Worm (Caenorhabditis elegans) whole organism, midembryonic: Measurements from ENCODE around the gene sna-3.

Experiments
- T22C8.4 ChIP-seq: fragments of 200-800 bp; sonication (Bioruptor generic); IDR thresholded peaks from 2 replicates; pipeline ENCODE4 v1.3.6; 2022; ENCODE audit warnings: missing genetic modification characterization, missing compliant biosample characterization
- cog-1 ChIP-seq: sonication (generic microtip); optimal IDR thresholded peaks from 2 replicates; lab custom pipeline; 2016; ENCODE audit warnings: missing genetic modification characterization, missing compliant biosample characterization
- flt-1 ChIP-seq: fragments of 200-800 bp; sonication (Bioruptor generic); IDR thresholded peaks from 2 replicates; pipeline ENCODE4 v1.3.6; 2022; ENCODE audit warnings: missing genetic modification characterization, missing compliant biosample characterization
- klf-2 ChIP-seq: fragments of 200-800 bp; sonication (Bioruptor generic); conservative IDR thresholded peaks from 2 replicates; pipeline ENCODE4 v1.3.6; 2022; ENCODE audit warnings: missing genetic modification reagents, missing genetic modification characterization, missing compliant biosample characterization
- med-1 ChIP-seq: sonication (generic microtip); optimal IDR thresholded peaks from 2 replicates; lab custom pipeline; 2017; ENCODE audit warnings: missing genetic modification characterization, mild to moderate bottlenecking, missing compliant biosample characterization, antibody characterized with exemption, missing genetic modification reagents; ENCODE audit not compliant: insufficient read depth
- ref-1 ChIP-seq: fragments of 200-800 bp; sonication (Bioruptor generic); conservative IDR thresholded peaks from 2 replicates; pipeline ENCODE4 v1.3.6; 2022; ENCODE audit warnings: missing genetic modification reagents, missing genetic modification characterization, missing compliant biosample characterization
- tab-1 ChIP-seq: fragments of 200-800 bp; sonication (Bioruptor generic); IDR thresholded peaks from 2 replicates; pipeline ENCODE4 v1.3.6; 2022; ENCODE audit warnings: missing genetic modification characterization, missing compliant biosample characterization
- ztf-23 ChIP-seq: fragments of 200-800 bp; sonication (Bioruptor generic); IDR thresholded peaks from 2 replicates; pipeline ENCODE4 v1.3.6; 2022; ENCODE audit warnings: missing genetic modification reagents, missing genetic modification characterization, missing compliant biosample characterization
- ztf-29 ChIP-seq: fragments of 200-800 bp; sonication (Bioruptor generic); IDR thresholded peaks from 2 replicates; pipeline ENCODE4 v1.3.6; 2022; ENCODE audit warnings: missing genetic modification reagents, missing genetic modification characterization, missing compliant biosample characterization

The sna-3 gene

DNA sequence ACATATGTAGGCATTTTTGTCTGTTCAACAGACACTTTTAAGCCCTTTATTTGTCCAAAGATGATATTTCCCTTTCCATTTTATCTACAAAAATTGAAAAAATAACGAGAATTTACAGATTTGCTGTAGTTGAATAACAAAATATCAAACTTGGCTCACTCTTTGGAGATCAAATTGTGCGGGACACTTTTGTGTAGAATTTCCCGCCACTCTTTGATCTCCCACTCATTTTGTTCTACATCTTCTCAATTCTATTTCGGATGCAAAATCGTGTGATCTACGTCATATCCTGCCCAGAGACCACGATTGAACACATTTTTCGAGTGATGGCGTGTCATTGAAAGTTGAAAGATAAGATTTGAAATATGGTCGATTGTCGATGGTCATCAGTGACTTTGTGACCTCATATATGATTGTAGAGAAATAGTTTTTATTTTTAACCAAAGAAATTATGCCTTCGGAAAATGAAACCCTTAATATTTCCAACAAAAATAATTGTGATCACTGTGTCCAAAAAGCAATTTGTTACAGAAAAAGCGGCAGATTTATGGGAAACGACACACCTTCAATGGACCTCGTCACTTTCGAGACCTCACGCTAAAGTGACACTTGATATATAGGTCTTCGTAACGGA, 10.9 kb upstream of the sna-3 start, which contains the start of gene hot-4:
Gene hot-4, plus strand, starts transcription at position 584 of the 634 bp plus-strand sequence.
- no peak for TF ChIP-seq med-1 (GFP tag; lab: Kevin White, UChicago)
- TF ChIP-seq flt-1 (GFP tag; lab: Robert Waterston, UW): no peak
- no peak for TF ChIP-seq klf-2 (GFP tag; lab: Robert Waterston, UW)
- TF ChIP-seq T22C8.4 (GFP tag; lab: Robert Waterston, UW): no peak
- TF ChIP-seq cog-1 (tag; lab: Kevin White, UChicago): no peak
- no peak for TF ChIP-seq ztf-29
- TF ChIP-seq tab-1: no peak
- TF ChIP-seq ztf-23 (GFP tag; lab: Robert Waterston, UW): no peak
- TF ChIP-seq ref-1 (GFP tag; lab: Robert Waterston, UW): no peak

DNA sequence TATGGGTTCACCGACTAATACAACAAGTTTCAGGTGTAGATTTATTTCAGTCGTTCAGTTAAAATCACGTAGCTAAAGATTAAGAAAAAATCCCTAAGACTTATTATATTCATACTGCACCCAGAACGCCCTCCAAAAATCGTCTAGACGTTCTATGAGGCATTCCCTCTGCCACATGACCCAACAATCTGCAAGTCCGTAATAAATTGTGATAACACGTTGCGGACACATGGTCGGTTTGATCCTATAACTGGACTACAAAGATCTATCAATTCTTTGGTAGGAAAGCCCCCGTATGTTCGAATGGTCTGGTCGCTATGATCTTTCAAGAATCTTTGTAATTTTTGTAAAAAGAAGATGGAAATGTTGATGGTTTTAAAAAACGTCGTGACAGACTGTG, 9.9 kb upstream of the sna-3 start:
- no peak for TF ChIP-seq flt-1 (GFP tag; lab: Robert Waterston, UW)
- TF ChIP-seq klf-2 (GFP tag; lab: Robert Waterston, UW): no peak
- TF ChIP-seq T22C8.4 (GFP tag; lab: Robert Waterston, UW): no peak
- no peak for TF ChIP-seq ztf-29
- no peak for TF ChIP-seq med-1 (GFP tag; lab: Kevin White, UChicago)
- TF ChIP-seq ref-1 (GFP tag; lab: Robert Waterston, UW): no peak
- TF ChIP-seq cog-1 (tag; lab: Kevin White, UChicago): no peak
- TF ChIP-seq ztf-23 (GFP tag; lab: Robert Waterston, UW): no peak
- TF ChIP-seq tab-1: no peak

DNA sequence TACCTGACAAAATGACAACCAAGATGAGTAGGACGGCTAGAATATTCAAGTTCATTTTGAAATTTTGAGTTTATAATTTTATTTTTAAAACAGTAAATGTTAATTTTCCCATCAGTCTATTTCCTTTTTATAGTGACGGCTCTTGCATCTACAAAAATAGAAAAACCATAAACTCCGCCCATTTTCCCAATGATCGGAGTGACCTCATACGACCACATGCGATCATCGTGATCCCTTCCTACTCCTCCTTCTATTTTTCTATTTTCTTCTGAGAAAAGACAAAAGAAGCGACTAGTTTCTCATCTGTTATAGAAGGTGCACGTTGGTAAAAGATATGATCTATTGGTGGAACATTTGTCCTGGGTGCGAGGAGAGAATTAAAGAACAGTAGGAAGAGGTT, 9.5 kb upstream of the sna-3 start, which contains the start of gene C23G10.11:
Gene C23G10.11, minus strand, starts transcription at position 101 of the 400 bp plus-strand sequence.
- no peak for TF ChIP-seq klf-2 (GFP tag; lab: Robert Waterston, UW)
- no peak for TF ChIP-seq tab-1
- no peak for TF ChIP-seq cog-1 (tag; lab: Kevin White, UChicago)
- no peak for TF ChIP-seq ztf-29
- TF ChIP-seq ref-1 (GFP tag; lab: Robert Waterston, UW): no peak
- TF ChIP-seq med-1 (GFP tag; lab: Kevin White, UChicago): no peak
- no peak for TF ChIP-seq flt-1 (GFP tag; lab: Robert Waterston, UW)
- no peak for TF ChIP-seq T22C8.4 (GFP tag; lab: Robert Waterston, UW)
- no peak for TF ChIP-seq ztf-23 (GFP tag; lab: Robert Waterston, UW)

DNA sequence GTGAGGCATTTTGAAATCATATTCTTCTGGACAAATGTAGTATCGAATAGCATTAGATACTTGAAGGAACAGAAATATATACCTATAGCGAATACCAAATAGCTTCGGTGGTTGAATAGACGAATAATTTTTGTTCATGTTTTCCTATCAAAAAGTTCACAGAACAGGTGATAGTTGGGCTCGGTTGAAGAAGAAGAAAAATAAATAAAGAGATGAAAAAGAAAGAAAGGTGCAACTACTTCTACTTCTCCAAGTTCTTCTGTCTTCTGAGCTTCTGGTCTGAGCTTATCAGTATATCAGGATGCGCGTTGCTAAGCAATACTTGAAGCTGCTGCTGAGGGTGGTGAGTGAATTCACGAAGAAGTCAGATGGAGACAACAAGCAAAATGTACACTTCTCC, 7.9 kb upstream of the sna-3 start, which contains the start of gene C23G10.10:
Gene C23G10.10, minus strand, starts transcription at position 101 of the 400 bp plus-strand sequence.
- TF ChIP-seq med-1 (GFP tag; lab: Kevin White, UChicago) (no peak), tab-1 (no peak), ref-1 (GFP tag; lab: Robert Waterston, UW) (no peak), ztf-29 (no peak), klf-2 (GFP tag; lab: Robert Waterston, UW) (no peak), cog-1 (tag; lab: Kevin White, UChicago) (no peak), ztf-23 (GFP tag; lab: Robert Waterston, UW) (no peak), flt-1 (GFP tag; lab: Robert Waterston, UW) (no peak), T22C8.4 (GFP tag; lab: Robert Waterston, UW) (no peak)

- TF ChIP-seq ztf-23 (GFP tag; lab: Robert Waterston, UW): no peak
- no peak for TF ChIP-seq klf-2 (GFP tag; lab: Robert Waterston, UW)
- no peak for TF ChIP-seq ref-1 (GFP tag; lab: Robert Waterston, UW)
- no peak for TF ChIP-seq T22C8.4 (GFP tag; lab: Robert Waterston, UW)
- no peak for TF ChIP-seq tab-1
- no peak for TF ChIP-seq ztf-29
- no peak for TF ChIP-seq cog-1 (tag; lab: Kevin White, UChicago)
- TF ChIP-seq flt-1 (GFP tag; lab: Robert Waterston, UW): no peak
- TF ChIP-seq med-1 (GFP tag; lab: Kevin White, UChicago): no peak
Observed at ce11 chrIII:6210215-6210822, 4.3 kb upstream of the sna-3 start.

ce11 chrIII:6208984-6209383, 3.0 kb upstream of the sna-3 start, which contains the start of gene C23G10.1:
Gene C23G10.1, plus strand, starts transcription at chrIII:6209284.
- no peak for TF ChIP-seq ztf-29
- no peak for TF ChIP-seq cog-1 (tag; lab: Kevin White, UChicago)
- no peak for TF ChIP-seq ref-1 (GFP tag; lab: Robert Waterston, UW)
- TF ChIP-seq klf-2 (GFP tag; lab: Robert Waterston, UW): no peak
- no peak for TF ChIP-seq ztf-23 (GFP tag; lab: Robert Waterston, UW)
- no peak for TF ChIP-seq med-1 (GFP tag; lab: Kevin White, UChicago)
- no peak for TF ChIP-seq flt-1 (GFP tag; lab: Robert Waterston, UW)
- no peak for TF ChIP-seq T22C8.4 (GFP tag; lab: Robert Waterston, UW)
- no peak for TF ChIP-seq tab-1

DNA sequence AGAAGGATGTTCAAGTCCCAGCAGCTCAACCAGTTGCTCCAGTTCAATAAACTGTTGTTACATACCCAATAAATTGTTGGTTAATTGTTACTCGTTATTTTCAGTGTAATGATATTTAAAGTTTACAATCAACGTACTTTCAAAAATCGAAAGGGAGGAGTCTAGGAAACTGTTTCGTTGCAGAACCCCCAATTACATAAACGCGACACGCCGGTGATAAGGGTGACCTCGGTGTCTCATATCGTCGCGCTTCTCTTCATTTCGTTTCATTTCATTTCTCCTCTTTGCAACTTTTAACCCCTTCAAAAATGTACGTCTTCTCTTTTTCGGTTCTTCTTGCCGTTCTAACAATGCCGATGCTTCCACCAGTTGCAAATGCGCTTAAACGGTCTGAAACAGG, 1.9 kb upstream of the sna-3 start, which contains the start of gene C23G10.2:
Gene C23G10.2, plus strand, starts transcription at position 184 of the 400 bp plus-strand sequence.
- TF ChIP-seq flt-1 (GFP tag; lab: Robert Waterston, UW) (no peak), ref-1 (GFP tag; lab: Robert Waterston, UW) (no peak), ztf-23 (GFP tag; lab: Robert Waterston, UW) (no peak), klf-2 (GFP tag; lab: Robert Waterston, UW) (no peak), med-1 (GFP tag; lab: Kevin White, UChicago) (no peak), T22C8.4 (GFP tag; lab: Robert Waterston, UW) (no peak), cog-1 (tag; lab: Kevin White, UChicago) (no peak), tab-1 (no peak), ztf-29 (no peak)

DNA sequence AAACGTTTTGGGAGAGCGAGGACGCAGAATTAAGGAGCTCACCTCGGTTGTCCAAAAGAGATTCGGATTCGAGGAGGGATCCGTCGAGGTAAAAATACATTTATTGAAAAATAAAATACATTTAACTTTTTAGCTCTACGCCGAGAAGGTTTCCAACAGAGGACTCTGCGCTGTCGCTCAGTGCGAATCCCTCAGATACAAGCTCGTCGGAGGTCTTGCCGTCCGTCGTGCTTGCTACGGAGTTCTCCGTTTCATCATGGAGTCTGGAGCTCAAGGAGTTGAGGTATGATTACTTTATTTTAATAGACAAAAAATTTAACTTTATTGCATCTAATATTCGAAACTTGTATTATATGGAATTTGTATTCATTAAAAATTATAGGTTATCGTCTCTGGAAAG, 1.0 kb upstream of the sna-3 start:
- TF ChIP-seq T22C8.4 (GFP tag; lab: Robert Waterston, UW) (no peak), tab-1 (no peak), klf-2 (GFP tag; lab: Robert Waterston, UW) (no peak), ztf-29 (no peak), ztf-23 (GFP tag; lab: Robert Waterston, UW) (no peak), med-1 (GFP tag; lab: Kevin White, UChicago) (no peak), cog-1 (tag; lab: Kevin White, UChicago) (no peak), ref-1 (GFP tag; lab: Robert Waterston, UW) (no peak), flt-1 (GFP tag; lab: Robert Waterston, UW) (no peak)
